Worm (Caenorhabditis elegans) whole organism, young adult: ENCODE measurements around the gene vps-41.

Experiments used
- C17E4.6 ChIP-seq: fragments of 200-800 bp; sonication (Bioruptor generic); IDR thresholded peaks from 2 replicates; pipeline ENCODE4 v1.3.6; 2022; ENCODE audit warnings: missing genetic modification reagents, missing genetic modification characterization, missing compliant biosample characterization
- him-1 ChIP-seq: sonication (generic microtip); optimal IDR thresholded peaks from 2 replicates; lab custom pipeline; 2016; ENCODE audit warnings: missing genotype, missing genetic modification reagents, missing genetic modification characterization, missing compliant biosample characterization

DNA sequence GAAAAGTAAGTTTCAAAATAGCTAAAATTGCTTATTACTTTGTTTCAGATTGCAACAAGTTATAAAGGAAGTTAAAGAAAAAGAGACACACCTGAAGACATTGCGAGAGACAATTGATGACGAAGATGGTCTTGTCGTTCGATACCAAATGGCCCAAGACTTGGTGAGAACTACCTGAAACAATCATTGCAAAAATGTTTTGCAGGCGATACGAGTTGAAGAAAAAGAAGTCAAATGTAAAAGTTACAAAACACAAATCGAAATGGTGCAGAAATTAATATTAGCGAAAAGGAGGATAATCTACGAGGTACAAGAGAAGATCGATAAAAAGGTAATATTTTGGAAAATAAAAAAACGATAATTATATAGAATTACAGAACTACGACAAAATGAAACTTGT, 4.0 kb upstream of the vps-41 start, which contains the start of gene rga-8:
- TF ChIP-seq him-1 (tag; lab: Kevin White, UChicago) (no peak), C17E4.6 (GFP tag; lab: Robert Waterston, UW) (no peak)
